Worm (Caenorhabditis elegans) whole organism, mixed stage, embryonic: ENCODE results near the gene dlat-2.

Experiments
- M03D4.4 ChIP-seq: sonication (generic microtip); optimal IDR thresholded peaks from 2 replicates; lab custom pipeline; 2017; ENCODE audit warnings: mild to moderate bottlenecking, missing genetic modification characterization, missing compliant biosample characterization
- bed-3 ChIP-seq: fragments of 200-800 bp; sonication (Bioruptor generic); optimal IDR thresholded peaks from 3 replicates; lab custom pipeline; 2018; ENCODE audit warnings: mild to moderate bottlenecking, missing genetic modification characterization, moderate library complexity, missing compliant biosample characterization
- blmp-1 ChIP-seq: fragments of 150-350 bp; optimal IDR thresholded peaks from 2 replicates; lab custom pipeline; 2014; ENCODE audit warnings: missing biosample characterization, missing genetic modification characterization
- ceh-39 ChIP-seq: fragments of 150-350 bp; optimal IDR thresholded peaks from 2 replicates; lab custom pipeline; 2014; ENCODE audit warnings: missing biosample characterization, missing genetic modification characterization
- ceh-43 ChIP-seq: fragments of 200-800 bp; sonication (Bioruptor generic); optimal IDR thresholded peaks from 2 replicates; lab custom pipeline; 2018; ENCODE audit warnings: mild to moderate bottlenecking, missing genetic modification characterization, moderate library complexity, missing compliant biosample characterization
- ceh-83 ChIP-seq: fragments of 200-800 bp; sonication (Bioruptor generic); optimal IDR thresholded peaks from 2 replicates; lab custom pipeline; 2018; ENCODE audit warnings: mild to moderate bottlenecking, missing genetic modification characterization, missing compliant biosample characterization
- ces-1 ChIP-seq: fragments of 150-350 bp; optimal IDR thresholded peaks from 2 replicates; lab custom pipeline; 2014; ENCODE audit warnings: missing biosample characterization, missing genetic modification reagents, missing genetic modification characterization
- drap-1 ChIP-seq: fragments of 200-800 bp; sonication (Bioruptor generic); optimal IDR thresholded peaks from 3 replicates; lab custom pipeline; 2018; ENCODE audit warnings: mild to moderate bottlenecking, missing genetic modification characterization, missing compliant biosample characterization
- elt-1 ChIP-seq: sonication (generic microtip); optimal IDR thresholded peaks from 2 replicates; lab custom pipeline; 2017; ENCODE audit warnings: missing genetic modification characterization, mild to moderate bottlenecking, missing compliant biosample characterization, antibody characterized with exemption, moderate library complexity, borderline replicate concordance; ENCODE audit not compliant: insufficient read depth
- elt-3 ChIP-seq: fragments of 150-350 bp; optimal IDR thresholded peaks from 2 replicates; lab custom pipeline; 2014; ENCODE audit warnings: missing biosample characterization, missing genetic modification characterization
- flh-1 ChIP-seq: fragments of 200-800 bp; sonication (Bioruptor generic); optimal IDR thresholded peaks from 2 replicates; lab custom pipeline; 2018; ENCODE audit warnings: mild to moderate bottlenecking, missing genetic modification characterization, moderate library complexity, missing compliant biosample characterization
- hlh-1 ChIP-seq: fragments of 150-350 bp; optimal IDR thresholded peaks from 2 replicates; lab custom pipeline; 2014; ENCODE audit warnings: missing biosample characterization, missing genetic modification reagents, missing genetic modification characterization
- lin-13 ChIP-seq: fragments of 150-350 bp; optimal IDR thresholded peaks from 2 replicates; lab custom pipeline; 2014; ENCODE audit warnings: missing biosample characterization, missing genetic modification characterization
- lin-32 ChIP-seq: fragments of 200-800 bp; sonication (Bioruptor generic); optimal IDR thresholded peaks from 2 replicates; lab custom pipeline; 2018; ENCODE audit warnings: mild to moderate bottlenecking, missing genetic modification characterization, missing compliant biosample characterization
- lsy-2 ChIP-seq: fragments of 150-350 bp; optimal IDR thresholded peaks from 2 replicates; lab custom pipeline; 2014; ENCODE audit warnings: missing biosample characterization, missing genetic modification characterization
- mab-5 ChIP-seq: fragments of 150-350 bp; optimal IDR thresholded peaks from 2 replicates; lab custom pipeline; 2014; ENCODE audit warnings: missing biosample characterization, missing genetic modification characterization
- mep-1 ChIP-seq: fragments of 150-350 bp; optimal IDR thresholded peaks from 2 replicates; lab custom pipeline; 2017; ENCODE audit warnings: missing biosample characterization, missing genetic modification reagents, missing genetic modification characterization, inconsistent platforms
- mls-2 ChIP-seq: sonication (generic microtip); optimal IDR thresholded peaks from 2 replicates; lab custom pipeline; 2016; ENCODE audit warnings: mild to moderate bottlenecking, missing genetic modification characterization, moderate library complexity, missing compliant biosample characterization
- nhr-12 ChIP-seq: fragments of 150-350 bp; optimal IDR thresholded peaks from 2 replicates; lab custom pipeline; 2014; ENCODE audit warnings: missing biosample characterization, missing genetic modification characterization
- nhr-2 ChIP-seq: fragments of 150-350 bp; optimal IDR thresholded peaks from 2 replicates; lab custom pipeline; 2014; ENCODE audit warnings: missing biosample characterization, missing genetic modification characterization
- nhr-237 ChIP-seq: fragments of 150-350 bp; optimal IDR thresholded peaks from 2 replicates; lab custom pipeline; 2014; ENCODE audit warnings: missing biosample characterization, missing genetic modification characterization
- pha-4 ChIP-seq: fragments of 150-350 bp; optimal IDR thresholded peaks from 2 replicates; lab custom pipeline; 2018; ENCODE audit warnings: missing biosample characterization, missing genetic modification reagents, missing genetic modification characterization
- sptf-1 ChIP-seq: sonication (generic microtip); optimal IDR thresholded peaks from 2 replicates; lab custom pipeline; 2017; ENCODE audit warnings: mild to moderate bottlenecking, missing genetic modification characterization, moderate library complexity, missing compliant biosample characterization
- tbx-8 ChIP-seq: fragments of 200-800 bp; sonication (Bioruptor generic); optimal IDR thresholded peaks from 2 replicates; lab custom pipeline; 2018; ENCODE audit warnings: mild to moderate bottlenecking, missing genetic modification characterization, moderate library complexity, missing compliant biosample characterization
- unc-62 ChIP-seq: fragments of 150-350 bp; optimal IDR thresholded peaks from 2 replicates; lab custom pipeline; 2014; ENCODE audit warnings: missing biosample characterization, missing genetic modification reagents, missing genetic modification characterization
- zip-8 ChIP-seq: fragments of 150-350 bp; optimal IDR thresholded peaks from 2 replicates; lab custom pipeline; 2014; ENCODE audit warnings: missing biosample characterization, missing genetic modification characterization
- ztf-11 ChIP-seq: fragments of 150-350 bp; optimal IDR thresholded peaks from 2 replicates; lab custom pipeline; 2014; ENCODE audit warnings: missing biosample characterization, missing genetic modification characterization

Gene dlat-2

DNA sequence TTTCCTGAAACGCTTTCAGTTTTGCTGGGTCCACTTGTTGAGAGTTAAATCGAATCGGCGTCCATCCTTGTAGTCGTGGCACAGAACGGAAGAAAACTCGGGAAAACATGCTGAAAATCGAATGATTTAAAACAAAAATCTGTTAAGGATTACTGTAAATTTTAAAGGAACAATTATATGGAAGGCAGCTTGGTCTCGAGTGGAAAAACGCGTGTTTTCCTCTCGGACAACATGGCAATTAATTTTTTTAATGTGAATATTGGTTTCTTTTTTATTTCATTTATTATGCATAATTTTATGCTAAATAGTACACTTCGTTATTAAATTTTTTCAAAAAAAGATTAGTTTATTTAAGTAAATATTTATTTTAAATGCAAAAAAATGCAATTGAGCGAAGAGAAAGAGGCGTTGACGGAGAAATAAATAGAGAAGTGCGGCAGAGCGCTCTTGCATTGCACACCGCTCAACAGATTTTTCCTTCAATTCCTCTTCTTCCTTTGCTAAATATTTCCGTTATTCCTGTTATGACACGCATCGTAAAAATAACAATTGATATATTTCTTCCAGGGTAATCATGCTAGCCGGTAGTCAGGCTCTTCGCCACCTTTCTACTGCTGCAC lies at the start of gene dlat-2, which contains the start of gene C30H6.9:
TSS of gene dlat-2 (plus strand) at position 566 of the 620 bp plus-strand sequence.
TSS of gene C30H6.9 (minus strand) at position 110 of the 620 bp plus-strand sequence.
- peak; percentile 38 for TF ChIP-seq pha-4 (tag; lab: Kevin White, UChicago)
- no peak for TF ChIP-seq ceh-83
- TF ChIP-seq lsy-2 (tag; lab: Kevin White, UChicago) = peak; percentile 31
- no peak for TF ChIP-seq nhr-237 (tag; lab: Kevin White, UChicago)
- peak; percentile 22 for TF ChIP-seq mep-1
- peak; percentile 41 for TF ChIP-seq ces-1 (GFP tag; lab: Kevin White, UChicago)
- TF ChIP-seq lin-32 (GFP tag; lab: Kevin White, UChicago) = no peak

DNA sequence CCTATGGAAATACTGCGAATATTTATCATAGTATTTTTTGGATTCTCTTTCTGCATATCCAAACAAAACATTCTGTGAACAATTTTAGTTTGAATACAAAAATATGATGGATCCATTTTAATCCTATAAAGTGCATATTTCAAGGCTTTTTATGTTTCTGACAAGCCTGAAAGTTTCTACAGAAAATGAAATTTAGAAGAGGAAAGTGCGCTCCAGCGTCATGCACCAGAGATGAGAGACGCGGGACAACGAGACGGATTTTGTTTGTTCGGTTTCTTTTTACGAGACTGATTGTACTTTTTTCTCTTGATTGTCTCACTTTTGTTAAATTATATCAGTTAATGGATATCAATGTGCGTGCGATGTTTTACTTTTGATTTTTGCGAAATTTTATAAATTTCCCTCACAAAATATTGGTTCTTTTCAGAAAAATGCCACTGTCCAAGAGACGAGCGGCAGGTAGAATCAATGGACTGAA lies 49.3 kb upstream of the dlat-2 start, which contains the start of gene C49C3.6:
TSS of gene C49C3.6 (plus strand) at position 428 of the 478 bp plus-strand sequence.
- no peak for TF ChIP-seq elt-1 (tag; lab: Kevin White, UChicago)
- TF ChIP-seq nhr-12 (tag; lab: Kevin White, UChicago) = no peak
- TF ChIP-seq ces-1 (GFP tag; lab: Kevin White, UChicago) = peak; percentile 73

DNA sequence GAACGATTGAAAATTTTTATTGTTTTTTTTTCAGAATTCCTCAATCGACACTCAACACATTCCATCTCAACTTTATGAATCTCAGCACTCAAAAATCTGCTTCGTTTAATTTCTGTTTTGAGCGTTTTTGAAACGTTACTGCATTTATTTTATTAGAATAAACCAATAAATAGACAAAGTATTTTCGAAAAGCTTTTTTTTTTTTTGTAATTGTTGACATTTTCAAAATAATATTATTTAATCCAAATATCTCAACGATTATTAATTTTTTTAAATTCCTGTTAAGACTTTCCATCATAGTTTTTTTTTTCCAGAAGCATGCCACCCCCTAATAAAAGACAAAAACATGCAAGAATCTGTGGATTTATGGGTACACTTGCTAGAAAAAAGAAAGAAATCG lies 48.2 kb upstream of the dlat-2 start, which contains the start of gene C49C3.7:
TSS of gene C49C3.7 (plus strand) at position 301 of the 400 bp plus-strand sequence.
- no peak for TF ChIP-seq ceh-39 (tag; lab: Kevin White, UChicago)
- TF ChIP-seq zip-8 = no peak
- no peak for TF ChIP-seq M03D4.4 (tag; lab: Kevin White, UChicago)
- TF ChIP-seq ztf-11 (tag; lab: Kevin White, UChicago) = no peak
- TF ChIP-seq blmp-1 = no peak
- no peak for TF ChIP-seq flh-1 (GFP tag; lab: Kevin White, UChicago)

DNA sequence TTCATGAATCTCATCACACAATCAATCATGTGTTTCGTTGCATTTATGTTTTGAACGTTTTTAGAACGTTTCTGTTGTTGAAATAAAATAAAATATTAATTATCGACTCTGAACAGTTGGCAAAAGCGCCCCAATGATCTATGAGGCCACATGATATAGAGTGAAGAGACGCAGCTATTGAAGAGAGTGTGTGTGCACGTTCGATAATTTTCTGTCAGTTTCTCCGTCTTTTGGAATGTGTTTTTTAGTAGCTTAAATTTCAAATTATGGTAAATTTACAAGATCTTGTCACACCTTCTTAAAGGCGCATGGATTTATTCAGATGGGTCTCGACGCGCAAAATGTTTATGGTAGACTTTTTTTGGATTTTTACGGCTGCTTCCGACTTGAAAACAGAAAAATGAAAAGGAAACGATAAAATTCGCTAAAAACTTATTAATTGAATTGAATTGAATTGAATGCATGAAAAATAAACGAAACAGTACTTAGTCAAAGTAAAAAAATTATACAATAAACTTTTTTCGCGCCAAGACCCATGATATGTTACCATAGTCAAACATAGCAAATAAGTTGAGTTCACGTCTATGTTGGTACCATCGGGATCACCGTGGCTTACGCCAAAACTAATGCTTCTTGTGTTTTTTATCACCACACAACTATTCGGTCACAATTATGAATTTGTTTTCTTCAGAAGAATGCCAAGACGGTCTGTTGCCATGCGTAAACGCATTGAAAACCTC lies 46.7 kb upstream of the dlat-2 start, which contains the start of gene C49C3.15:
TSS of gene C49C3.15 (plus strand) at position 690 of the 740 bp plus-strand sequence.
- TF ChIP-seq tbx-8 (GFP tag; lab: Kevin White, UChicago) (no peak), ceh-43 (peak; percentile 23), zip-8 (no peak), pha-4 (tag; lab: Kevin White, UChicago) (peak; percentile 18), hlh-1 (tag; lab: Kevin White, UChicago) (peak; percentile 46), ceh-39 (tag; lab: Kevin White, UChicago) (peak; percentile 69), ces-1 (GFP tag; lab: Kevin White, UChicago) (peak; percentile 31), M03D4.4 (tag; lab: Kevin White, UChicago) (no peak), unc-62 (GFP tag; lab: Kevin White, UChicago) (peak; percentile 35), mep-1 (peak; percentile 40)

DNA sequence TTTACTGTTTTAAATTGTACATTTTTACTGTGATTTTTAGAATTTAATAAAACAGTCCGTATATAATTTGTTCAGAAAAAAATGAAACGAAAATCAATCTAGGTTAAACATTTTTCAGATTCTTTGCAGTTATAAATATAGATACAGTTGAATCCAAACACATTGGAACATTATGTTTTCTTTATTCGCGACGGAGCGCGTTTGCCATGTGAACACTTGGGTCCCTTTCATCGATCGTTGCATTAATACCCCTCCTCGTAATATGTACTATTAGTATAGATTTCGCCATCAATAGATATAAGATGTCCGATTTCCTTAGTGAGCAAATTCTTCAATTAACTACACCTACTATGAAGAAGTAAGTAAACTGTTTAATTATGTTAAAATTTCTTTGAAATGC lies 45.4 kb upstream of the dlat-2 start, which contains the start of gene C49C3.8:
TSS of gene C49C3.8 (plus strand) at position 173 of the 400 bp plus-strand sequence.
- TF ChIP-seq elt-3 = no peak
- TF ChIP-seq mep-1 = no peak
- TF ChIP-seq unc-62 (GFP tag; lab: Kevin White, UChicago) = no peak
- no peak for TF ChIP-seq mab-5 (tag; lab: Kevin White, UChicago)
- no peak for TF ChIP-seq lsy-2 (tag; lab: Kevin White, UChicago)
- no peak for TF ChIP-seq drap-1 (GFP tag; lab: Kevin White, UChicago)
- TF ChIP-seq sptf-1 (tag; lab: Kevin White, UChicago) = no peak
- TF ChIP-seq ceh-43 = no peak
- no peak for TF ChIP-seq flh-1 (GFP tag; lab: Kevin White, UChicago)
- peak; percentile 59 for TF ChIP-seq ceh-39 (tag; lab: Kevin White, UChicago)
- no peak for TF ChIP-seq bed-3 (GFP tag; lab: Kevin White, UChicago)
- TF ChIP-seq mls-2 (tag; lab: Kevin White, UChicago) = no peak
- TF ChIP-seq lin-32 (GFP tag; lab: Kevin White, UChicago) = no peak
- TF ChIP-seq lin-13 (tag; lab: Kevin White, UChicago) = no peak
- peak; percentile 53 for TF ChIP-seq hlh-1 (tag; lab: Kevin White, UChicago)
- no peak for TF ChIP-seq nhr-2 (tag; lab: Kevin White, UChicago)
- TF ChIP-seq ces-1 (GFP tag; lab: Kevin White, UChicago) = peak; percentile 43
- no peak for TF ChIP-seq nhr-12 (tag; lab: Kevin White, UChicago)
- no peak for TF ChIP-seq nhr-237 (tag; lab: Kevin White, UChicago)
